Worm (Caenorhabditis elegans) whole organism, young adult: ENCODE measurements around the gene tag-321.

Experiments
- B0035.1 ChIP-seq: sonication (generic microtip); optimal IDR thresholded peaks from 2 replicates; lab custom pipeline; 2016; ENCODE audit warnings: missing genetic modification characterization, mild to moderate bottlenecking, missing compliant biosample characterization, missing genotype, missing genetic modification reagents
- F23B12.7 ChIP-seq: sonication (generic microtip); optimal IDR thresholded peaks from 2 replicates; lab custom pipeline; 2017; ENCODE audit warnings: missing genetic modification characterization, mild to moderate bottlenecking, missing compliant biosample characterization, antibody characterized with exemption, moderate library complexity; ENCODE audit not compliant: insufficient read depth
- F37B4.10 ChIP-seq: fragments of 200-800 bp; sonication (Bioruptor generic); IDR thresholded peaks from 2 replicates; pipeline ENCODE4 v1.3.6; 2022; ENCODE audit warnings: missing genetic modification characterization, missing compliant biosample characterization
- F39B2.1 ChIP-seq: fragments of 200-800 bp; sonication (Bioruptor generic); IDR thresholded peaks from 2 replicates; pipeline ENCODE4 v1.3.6; 2022; ENCODE audit warnings: missing genetic modification reagents, missing genetic modification characterization, missing compliant biosample characterization
- F49E8.2 ChIP-seq: sonication (generic microtip); optimal IDR thresholded peaks from 3 replicates; lab custom pipeline; 2017; ENCODE audit warnings: missing genetic modification characterization, mild to moderate bottlenecking, missing compliant biosample characterization, antibody characterized with exemption, moderate library complexity; ENCODE audit not compliant: insufficient read depth
- F55B11.4 ChIP-seq: sonication (generic microtip); optimal IDR thresholded peaks from 2 replicates; lab custom pipeline; 2016; ENCODE audit warnings: missing compliant biosample characterization, missing genetic modification characterization, borderline replicate concordance; ENCODE audit not compliant: insufficient read depth
- Y53F4B.3 ChIP-seq: fragments of 200-800 bp; sonication (Bioruptor generic); IDR thresholded peaks from 2 replicates; pipeline ENCODE4 v1.3.6; 2022; ENCODE audit warnings: missing genetic modification reagents, missing genetic modification characterization, missing compliant biosample characterization
- Y53G8AR.9 ChIP-seq: fragments of 200-800 bp; sonication (Bioruptor generic); conservative IDR thresholded peaks from 2 replicates; pipeline ENCODE4 v1.3.6; 2022; ENCODE audit warnings: missing genetic modification reagents, missing genetic modification characterization, missing compliant biosample characterization
- Y56A3A.18 ChIP-seq: fragments of 200-800 bp; sonication (Bioruptor generic); IDR thresholded peaks from 2 replicates; pipeline ENCODE4 v1.3.6; 2022; ENCODE audit warnings: missing genetic modification reagents, missing genetic modification characterization, missing compliant biosample characterization
- Y67H2A.10 ChIP-seq: fragments of 200-800 bp; sonication (Bioruptor generic); conservative IDR thresholded peaks from 2 replicates; pipeline ENCODE4 v1.3.6; 2022; ENCODE audit warnings: missing genetic modification reagents, missing genetic modification characterization, missing compliant biosample characterization
- Y79H2A.3 ChIP-seq: fragments of 200-800 bp; sonication (Bioruptor generic); conservative IDR thresholded peaks from 2 replicates; pipeline ENCODE4 v1.3.6; 2022; ENCODE audit warnings: missing genetic modification reagents, missing genetic modification characterization, missing compliant biosample characterization
- attf-3 ChIP-seq: fragments of 200-800 bp; sonication (Bioruptor generic); conservative IDR thresholded peaks from 2 replicates; pipeline ENCODE4 v1.3.6; 2022; ENCODE audit warnings: missing genetic modification reagents, missing genetic modification characterization, missing compliant biosample characterization
- attf-5 ChIP-seq: fragments of 200-800 bp; sonication (Bioruptor generic); optimal IDR thresholded peaks from 2 replicates; lab custom pipeline; 2018; ENCODE audit warnings: mild to moderate bottlenecking, missing genetic modification characterization, missing compliant biosample characterization
- bed-1 ChIP-seq: fragments of 200-800 bp; sonication (Bioruptor generic); IDR thresholded peaks from 2 replicates; pipeline ENCODE4 v1.3.6; 2022; ENCODE audit warnings: missing genetic modification reagents, missing genetic modification characterization, missing compliant biosample characterization
- cebp-2 ChIP-seq: fragments of 200-800 bp; sonication (Bioruptor generic); IDR thresholded peaks from 2 replicates; pipeline ENCODE4 v1.3.6; 2022; ENCODE audit warnings: missing genetic modification characterization, missing compliant biosample characterization
- ceh-27 ChIP-seq: fragments of 200-800 bp; sonication (Bioruptor generic); optimal IDR thresholded peaks from 2 replicates; lab custom pipeline; 2018; ENCODE audit warnings: mild to moderate bottlenecking, missing genetic modification characterization, moderate library complexity, missing compliant biosample characterization
- ceh-58 ChIP-seq: fragments of 200-800 bp; sonication (Bioruptor generic); IDR thresholded peaks from 2 replicates; pipeline ENCODE4 v1.3.6; 2022; ENCODE audit warnings: missing genetic modification characterization, missing compliant biosample characterization
- ceh-79 ChIP-seq: sonication (generic microtip); optimal IDR thresholded peaks from 2 replicates; lab custom pipeline; 2017; ENCODE audit warnings: mild to moderate bottlenecking, missing genetic modification characterization, missing compliant biosample characterization
- dpl-1 ChIP-seq: fragments of 150-350 bp; optimal IDR thresholded peaks from 2 replicates; lab custom pipeline; 2014; ENCODE audit warnings: missing biosample characterization, missing genetic modification reagents, missing genetic modification characterization
- efl-1 ChIP-seq: fragments of 150-350 bp; optimal IDR thresholded peaks from 2 replicates; lab custom pipeline; 2014; ENCODE audit warnings: missing biosample characterization, missing genetic modification reagents, missing genetic modification characterization
- egl-44 ChIP-seq: fragments of 200-800 bp; sonication (Bioruptor generic); IDR thresholded peaks from 2 replicates; pipeline ENCODE4 v1.3.6; 2022; ENCODE audit warnings: missing genetic modification reagents, missing genetic modification characterization, missing compliant biosample characterization
- ekl-4 ChIP-seq: fragments of 200-800 bp; sonication (Bioruptor generic); IDR thresholded peaks from 2 replicates; pipeline ENCODE4 v1.3.6; 2022; ENCODE audit warnings: missing genetic modification reagents, missing genetic modification characterization, missing compliant biosample characterization
- ets-4 ChIP-seq: fragments of 200-800 bp; sonication (Bioruptor generic); optimal IDR thresholded peaks from 2 replicates; lab custom pipeline; 2018; ENCODE audit warnings: mild to moderate bottlenecking, missing genetic modification characterization, missing compliant biosample characterization
- hmg-1.2 ChIP-seq: fragments of 200-800 bp; sonication (Bioruptor generic); IDR thresholded peaks from 2 replicates; pipeline ENCODE4 v1.3.6; 2022; ENCODE audit warnings: missing genetic modification reagents, missing genetic modification characterization, missing compliant biosample characterization
- hrde-1 ChIP-seq: sonication (generic microtip); optimal IDR thresholded peaks from 2 replicates; lab custom pipeline; 2016; ENCODE audit warnings: missing genetic modification characterization, mild to moderate bottlenecking, missing compliant biosample characterization, moderate library complexity, missing genotype, missing genetic modification reagents, borderline replicate concordance
- lsl-1 ChIP-seq: fragments of 200-800 bp; sonication (Bioruptor generic); optimal IDR thresholded peaks from 2 replicates; lab custom pipeline; 2018; ENCODE audit warnings: mild to moderate bottlenecking, missing genetic modification characterization, moderate library complexity, missing compliant biosample characterization
- lsy-27 ChIP-seq: sonication (generic microtip); optimal IDR thresholded peaks from 2 replicates; lab custom pipeline; 2017; ENCODE audit warnings: missing genetic modification characterization, mild to moderate bottlenecking, missing compliant biosample characterization, antibody characterized with exemption, missing genotype, borderline replicate concordance; ENCODE audit not compliant: insufficient read depth
- madf-6 ChIP-seq: fragments of 200-800 bp; sonication (Bioruptor generic); IDR thresholded peaks from 2 replicates; pipeline ENCODE4 v1.3.6; 2022; ENCODE audit warnings: missing genetic modification reagents, missing genetic modification characterization, missing compliant biosample characterization
- mcd-1 ChIP-seq: fragments of 200-800 bp; sonication (Bioruptor generic); IDR thresholded peaks from 2 replicates; pipeline ENCODE4 v1.3.6; 2022; ENCODE audit warnings: missing genetic modification reagents, missing genetic modification characterization, missing compliant biosample characterization
- mes-4 ChIP-seq: sonication (generic microtip); optimal IDR thresholded peaks from 2 replicates; lab custom pipeline; 2016; ENCODE audit warnings: missing genotype, missing genetic modification characterization, missing compliant biosample characterization
- nfyb-1 ChIP-seq: fragments of 200-800 bp; sonication (Bioruptor generic); IDR thresholded peaks from 2 replicates; pipeline ENCODE4 v1.3.6; 2022; ENCODE audit warnings: missing genetic modification reagents, missing genetic modification characterization, missing compliant biosample characterization
- nhr-80 ChIP-seq: sonication (generic microtip); optimal IDR thresholded peaks from 2 replicates; lab custom pipeline; 2016; ENCODE audit warnings: missing genetic modification characterization, missing compliant biosample characterization
- nhr-90 ChIP-seq: sonication (generic microtip); optimal IDR thresholded peaks from 2 replicates; lab custom pipeline; 2016; ENCODE audit warnings: missing genotype, mild to moderate bottlenecking, missing genetic modification characterization, missing compliant biosample characterization
- pbrm-1 ChIP-seq: fragments of 200-800 bp; sonication (Bioruptor generic); IDR thresholded peaks from 2 replicates; pipeline ENCODE4 v1.3.6; 2022; ENCODE audit warnings: missing genetic modification reagents, missing genetic modification characterization, missing compliant biosample characterization
- rec-8 ChIP-seq, 2 experiments: sonication (generic microtip); optimal IDR thresholded peaks; 2 replicates each; lab custom pipeline; 2016; ENCODE audit warnings: mild to moderate bottlenecking in 2 of 2, missing genetic modification characterization in 2 of 2, missing genetic modification reagents in 2 of 2, missing genotype in 2 of 2, missing biosample characterization in 1 of 2, missing compliant biosample characterization in 1 of 2, moderate library complexity in 1 of 2
- repo-1 ChIP-seq: sonication (generic microtip); optimal IDR thresholded peaks from 2 replicates; lab custom pipeline; 2017; ENCODE audit warnings: mild to moderate bottlenecking, missing genetic modification characterization, missing compliant biosample characterization
- snpc-1.1 ChIP-seq: sonication (generic microtip); optimal IDR thresholded peaks from 2 replicates; lab custom pipeline; 2017; ENCODE audit warnings: missing genetic modification characterization, mild to moderate bottlenecking, missing compliant biosample characterization, antibody characterized with exemption, moderate library complexity, missing genotype, missing genetic modification reagents; ENCODE audit not compliant: insufficient read depth
- snpc-1.3 ChIP-seq: sonication (generic microtip); optimal IDR thresholded peaks from 2 replicates; lab custom pipeline; 2017; ENCODE audit warnings: missing genetic modification characterization, mild to moderate bottlenecking, missing compliant biosample characterization, antibody characterized with exemption, moderate library complexity, missing genotype, missing genetic modification reagents; ENCODE audit not compliant: insufficient read depth
- somi-1 ChIP-seq: fragments of 200-800 bp; sonication (Bioruptor generic); optimal IDR thresholded peaks from 2 replicates; lab custom pipeline; 2018; ENCODE audit warnings: mild to moderate bottlenecking, missing genetic modification characterization, missing compliant biosample characterization
- tbx-9 ChIP-seq: sonication (generic microtip); optimal IDR thresholded peaks from 2 replicates; lab custom pipeline; 2016; ENCODE audit warnings: borderline replicate concordance, missing genetic modification characterization, inconsistent platforms, missing compliant biosample characterization
- tlf-1 ChIP-seq: fragments of 200-800 bp; sonication (Bioruptor generic); optimal IDR thresholded peaks from 2 replicates; lab custom pipeline; 2018; ENCODE audit warnings: mild to moderate bottlenecking, missing genetic modification characterization, missing compliant biosample characterization
- unc-62 ChIP-seq: fragments of 150-350 bp; optimal IDR thresholded peaks from 2 replicates; lab custom pipeline; 2014; ENCODE audit warnings: missing biosample characterization, missing genetic modification reagents, missing genetic modification characterization
- xnd-1 ChIP-seq: sonication (generic microtip); optimal IDR thresholded peaks from 2 replicates; lab custom pipeline; 2016; ENCODE audit warnings: missing genotype, missing genetic modification reagents, missing genetic modification characterization, missing compliant biosample characterization
- zfh-2 ChIP-seq: fragments of 200-800 bp; sonication (Bioruptor generic); conservative IDR thresholded peaks from 2 replicates; pipeline ENCODE4 v1.3.6; 2022; ENCODE audit warnings: missing genetic modification reagents, missing genetic modification characterization, missing compliant biosample characterization
- ztf-3 ChIP-seq: fragments of 200-800 bp; sonication (Bioruptor generic); optimal IDR thresholded peaks from 2 replicates; lab custom pipeline; 2018; ENCODE audit warnings: mild to moderate bottlenecking, missing genetic modification characterization, missing compliant biosample characterization

tag-321 gene

ce11 chrIV:7774206-7774605, 9.4 kb downstream of the tag-321 start, which contains the start of the genes hcf-1 and swd-2.2:
TSS of gene hcf-1 (minus strand) at chrIV:7774275.
TSS of gene swd-2.2 (plus strand) at chrIV:7774411.
- 0 out of 2 replicates have a peak, but pooled peaks have one; percentile 5 for TF ChIP-seq hmg-1.2
- no peak for TF ChIP-seq F39B2.1
- no peak for TF ChIP-seq mes-4
- no peak for TF ChIP-seq zfh-2 (GFP tag; lab: Robert Waterston, UW)
- TF ChIP-seq F37B4.10 (GFP tag; lab: Robert Waterston, UW), result no peak
- no peak for TF ChIP-seq hrde-1
- TF ChIP-seq dpl-1 (GFP tag; lab: Kevin White, UChicago), result peak; percentile 23
- TF ChIP-seq ceh-58 (GFP tag; lab: Robert Waterston, UW), result no peak
- TF ChIP-seq F23B12.7, result peak; percentile 33
- TF ChIP-seq Y67H2A.10, result no peak
- TF ChIP-seq ceh-27 (GFP tag; lab: Kevin White, UChicago), result no peak
- TF ChIP-seq ztf-3 (GFP tag; lab: Kevin White, UChicago), result no peak
- no peak for TF ChIP-seq xnd-1 (tag; lab: Kevin White, UChicago)
- no peak for TF ChIP-seq Y53F4B.3 (GFP tag; lab: Robert Waterston, UW)
- no peak for TF ChIP-seq ets-4 (GFP tag; lab: Kevin White, UChicago)
- TF ChIP-seq mcd-1 (GFP tag; lab: Robert Waterston, UW), result peak; percentile 80
- TF ChIP-seq egl-44 (GFP tag; lab: Robert Waterston, UW), result no peak
- TF ChIP-seq F49E8.2 (tag; lab: Kevin White, UChicago), result no peak
- TF ChIP-seq lsl-1, result peak; percentile 42
- TF ChIP-seq lsy-27, result no peak
- no peak for TF ChIP-seq attf-3 (GFP tag; lab: Robert Waterston, UW)
- no peak for TF ChIP-seq unc-62
- no peak for TF ChIP-seq Y53G8AR.9 (GFP tag; lab: Robert Waterston, UW)
- TF ChIP-seq repo-1 (tag; lab: Kevin White, UChicago), result no peak
- TF ChIP-seq rec-8 (tag; optimal IDR thresholded peaks at IDR 0.05; lab: Kevin White, UChicago), result no peak
- no peak for TF ChIP-seq tlf-1
- TF ChIP-seq nhr-80 (tag; lab: Kevin White, UChicago), result no peak
- TF ChIP-seq attf-5 (GFP tag; lab: Kevin White, UChicago), result peak; percentile 8
- no peak for TF ChIP-seq nfyb-1 (GFP tag; lab: Robert Waterston, UW)
- TF ChIP-seq cebp-2 (GFP tag; lab: Robert Waterston, UW), result no peak
- TF ChIP-seq snpc-1.1 (tag; lab: Kevin White, UChicago), result no peak
- TF ChIP-seq Y56A3A.18, result no peak
- no peak for TF ChIP-seq madf-6 (GFP tag; lab: Robert Waterston, UW)
- no peak for TF ChIP-seq ceh-79 (tag; lab: Kevin White, UChicago)
- TF ChIP-seq pbrm-1, result no peak
- TF ChIP-seq bed-1 (GFP tag; lab: Robert Waterston, UW), result no peak
- no peak for TF ChIP-seq nhr-90
- TF ChIP-seq somi-1 (GFP tag; lab: Kevin White, UChicago), result no peak
- peak; percentile 18 for TF ChIP-seq snpc-1.3 (tag; lab: Kevin White, UChicago)
- no peak for TF ChIP-seq F55B11.4 (tag; lab: Kevin White, UChicago)
- TF ChIP-seq Y79H2A.3 (GFP tag; lab: Robert Waterston, UW), result no peak
- no peak for TF ChIP-seq B0035.1 (tag; lab: Kevin White, UChicago)
- no peak for TF ChIP-seq ekl-4 (GFP tag; lab: Robert Waterston, UW)
- peak; percentile 56 for TF ChIP-seq efl-1 (GFP tag; lab: Kevin White, UChicago)
- no peak for TF ChIP-seq tbx-9
